Fruit fly (Drosophila melanogaster) whole organism, embryonic: ENCODE measurements around the gene Phae1.

Experiments used
- CG4424 ChIP-seq: fragments of 200-800 bp; sonication (Bioruptor generic); optimal IDR thresholded peaks from 3 replicates; lab custom pipeline; 2016; ENCODE audit warnings: missing biosample characterization, missing genetic modification characterization
- CG5245 ChIP-seq: fragments of 200-800 bp; sonication (Bioruptor generic); optimal IDR thresholded peaks from 3 replicates; lab custom pipeline; 2016; ENCODE audit warnings: missing biosample characterization, missing genetic modification characterization
- CG6272 ChIP-seq: fragments of 200-800 bp; sonication (Bioruptor generic); IDR thresholded peaks from 2 replicates; pipeline ENCODE4 v1.3.6; 2022; ENCODE audit warnings: missing biosample characterization, missing genetic modification characterization
- CG8478 ChIP-seq: fragments of >200 bp; optimal IDR thresholded peaks from 2 replicates; lab custom pipeline; 2018
- CG9215 ChIP-seq: fragments of 200-800 bp; sonication (Bioruptor generic); IDR thresholded peaks from 2 replicates; pipeline ENCODE4 v1.3.6; 2022; ENCODE audit warnings: missing biosample characterization, missing genetic modification characterization
- ato ChIP-seq: fragments of 200-800 bp; sonication (Bioruptor generic); IDR thresholded peaks from 2 replicates; pipeline ENCODE4 v1.3.6; 2022; ENCODE audit warnings: missing biosample characterization, missing genetic modification characterization; ENCODE audit not compliant: partially characterized antibody
- br ChIP-seq: fragments of >200 bp; optimal IDR thresholded peaks from 2 replicates; lab custom pipeline; 2017
- eve ChIP-seq, 2 experiments: fragments of >200 bp; optimal IDR thresholded peaks; 2 replicates each; lab custom pipeline; 2017; ENCODE audit warnings: missing biosample characterization in 2 of 2, missing genetic modification characterization in 2 of 2

DNA sequence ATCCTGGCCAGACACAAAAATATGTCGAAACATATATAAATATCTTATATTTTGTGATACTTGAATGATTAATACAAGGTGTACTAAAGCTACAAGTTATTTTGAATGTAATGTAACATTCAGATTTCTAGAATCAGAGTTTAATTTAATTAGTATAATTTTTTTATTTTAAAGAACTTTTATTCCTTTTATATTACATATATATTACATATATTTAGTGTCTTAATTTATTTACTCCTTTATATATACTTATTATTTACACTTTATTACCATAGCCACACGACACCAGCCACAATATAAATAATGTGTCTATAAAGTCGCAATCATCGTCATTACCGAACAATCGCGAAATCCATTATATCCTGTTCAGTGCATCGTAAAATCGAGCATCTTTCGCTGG is 17.7 kb upstream of the Phae1 start, which contains the start of gene Pex19:
- TF ChIP-seq br (lab: Kevin White, UChicago) (no peak), CG4424 (no peak), ato (GFP tag; lab: Robert Waterston, UW) (no peak), eve (GFP tag; optimal IDR thresholded peaks at IDR 0.05; lab: Kevin White, UChicago) (no peak), CG6272 (GFP tag; lab: Robert Waterston, UW) (no peak), CG9215 (no peak), CG8478 (lab: Kevin White, UChicago) (no peak), CG5245 (no peak)
